Worm (Caenorhabditis elegans): Measurements from ENCODE around the gene drd-50.

drd-50 gene

ce11 chrIV:4167296-4167695, 49.8 kb downstream of the drd-50 start:
- TF ChIP-seq nhr-10 (tag; optimal IDR thresholded peaks at IDR 0.05): no peak
- TF ChIP-seq dmd-4 (tag; optimal IDR thresholded peaks at IDR 0.05): no peak
- TF ChIP-seq R02D3.7 (tag; optimal IDR thresholded peaks at IDR 0.05): no peak
- TF ChIP-seq ztf-4 (tag; optimal IDR thresholded peaks at IDR 0.05): no peak
- no peak for TF ChIP-seq nhr-11 (tag; optimal IDR thresholded peaks at IDR 0.05)
- TF ChIP-seq aly-2 (tag; optimal IDR thresholded peaks at IDR 0.05): no peak
- TF ChIP-seq C34F6.9 (tag; optimal IDR thresholded peaks at IDR 0.05): no peak
- no peak for TF ChIP-seq lin-39 (tag; optimal IDR thresholded peaks at IDR 0.05)
- no peak for TF ChIP-seq nhr-129 (tag; optimal IDR thresholded peaks at IDR 0.05)
- no peak for TF ChIP-seq nhr-77 (tag; optimal IDR thresholded peaks at IDR 0.05)
- TF ChIP-seq nhr-21 (tag; optimal IDR thresholded peaks at IDR 0.05): no peak
- no peak for TF ChIP-seq ceh-82 (tag; optimal IDR thresholded peaks at IDR 0.05)
- no peak for TF ChIP-seq peb-1 (tag; optimal IDR thresholded peaks at IDR 0.05)
- no peak for TF ChIP-seq zag-1 (tag; optimal IDR thresholded peaks at IDR 0.05)
- TF ChIP-seq sma-9 (GFP tag; optimal IDR thresholded peaks at IDR 0.05): no peak
- TF ChIP-seq sma-9 (tag; optimal IDR thresholded peaks at IDR 0.05): no peak
- no peak for TF ChIP-seq mbf-1 (tag; optimal IDR thresholded peaks at IDR 0.05)
- TF ChIP-seq lin-13 (GFP tag; optimal IDR thresholded peaks at IDR 0.05): no peak
- no peak for TF ChIP-seq ztf-11 (tag; optimal IDR thresholded peaks at IDR 0.05)
- no peak for TF ChIP-seq lin-11 (tag; optimal IDR thresholded peaks at IDR 0.05)
- TF ChIP-seq fos-1 (tag; optimal IDR thresholded peaks at IDR 0.05): no peak

Measured in whole organism, L2 larva.